Fruit fly (Drosophila melanogaster) whole organism, embryonic: ENCODE measurements around the gene Ipo9.

ENCODE experiments used
- C15 ChIP-seq: fragments of 200-800 bp; sonication (Bioruptor generic); IDR thresholded peaks from 3 replicates; pipeline ENCODE4 v1.3.6; 2022; ENCODE audit warnings: missing biosample characterization, missing genetic modification characterization
- CG10209 ChIP-seq: fragments of 200-800 bp; sonication (Bioruptor generic); optimal IDR thresholded peaks from 3 replicates; lab custom pipeline; 2017; ENCODE audit warnings: missing biosample characterization, mild to moderate bottlenecking, missing genetic modification characterization, missing genetic modification reagents
- CG10959 ChIP-seq: fragments of 200-800 bp; sonication (Bioruptor generic); IDR thresholded peaks from 2 replicates; pipeline ENCODE4 v1.3.6; 2022; ENCODE audit warnings: missing biosample characterization, missing genetic modification characterization
- CG11456 ChIP-seq: fragments of 200-800 bp; sonication (Bioruptor generic); IDR thresholded peaks from 3 replicates; pipeline ENCODE4 v1.3.6; 2022; ENCODE audit warnings: missing biosample characterization, missing genetic modification characterization
- CG12391 ChIP-seq: fragments of 200-800 bp; sonication (Bioruptor generic); optimal IDR thresholded peaks from 3 replicates; lab custom pipeline; 2018; ENCODE audit warnings: missing biosample characterization, mild to moderate bottlenecking, missing genetic modification characterization, moderate library complexity
- CG13775 ChIP-seq: fragments of 200-800 bp; sonication (Bioruptor generic); optimal IDR thresholded peaks from 3 replicates; lab custom pipeline; 2017; ENCODE audit warnings: missing biosample characterization, mild to moderate bottlenecking, missing genetic modification characterization
- CG14667 ChIP-seq: fragments of 200-800 bp; sonication (Bioruptor generic); IDR thresholded peaks from 2 replicates; pipeline ENCODE4 v1.3.6; 2022; ENCODE audit warnings: missing biosample characterization, missing genetic modification characterization
- CG15696 ChIP-seq: fragments of 200-800 bp; sonication (Bioruptor generic); optimal IDR thresholded peaks from 2 replicates; lab custom pipeline; 2019; ENCODE audit warnings: missing biosample characterization, mild to moderate bottlenecking, missing genetic modification characterization, moderate library complexity
- CG1602 ChIP-seq: fragments of 200-800 bp; sonication (Bioruptor generic); optimal IDR thresholded peaks from 3 replicates; lab custom pipeline; 2016; ENCODE audit warnings: missing biosample characterization, missing genetic modification characterization
- CG17802 ChIP-seq: fragments of 200-800 bp; sonication (Bioruptor generic); optimal IDR thresholded peaks from 2 replicates; lab custom pipeline; 2018; ENCODE audit warnings: missing biosample characterization, mild to moderate bottlenecking, missing genetic modification characterization, moderate library complexity
- CG17912 ChIP-seq: fragments of 200-800 bp; sonication (Bioruptor generic); optimal IDR thresholded peaks from 2 replicates; lab custom pipeline; 2018; ENCODE audit warnings: missing biosample characterization, mild to moderate bottlenecking, missing genetic modification characterization
- CG18262 ChIP-seq: fragments of 200-800 bp; optimal IDR thresholded peaks from 3 replicates; lab custom pipeline; 2019; ENCODE audit warnings: missing biosample characterization, mild to moderate bottlenecking, missing genetic modification characterization, moderate library complexity
- CG18764 ChIP-seq: fragments of 200-800 bp; sonication (Bioruptor generic); optimal IDR thresholded peaks from 3 replicates; lab custom pipeline; 2016; ENCODE audit warnings: missing biosample characterization, missing genetic modification characterization
- CG43689 ChIP-seq: fragments of 200-800 bp; sonication (Bioruptor generic); IDR thresholded peaks from 2 replicates; pipeline ENCODE4 v1.3.6; 2022; ENCODE audit warnings: missing biosample characterization, missing genetic modification characterization
- CG6689 ChIP-seq: fragments of 200-800 bp; sonication (Bioruptor generic); IDR thresholded peaks from 2 replicates; pipeline ENCODE4 v1.3.6; 2022; ENCODE audit warnings: missing biosample characterization, missing genetic modification characterization
- CG8944 ChIP-seq: fragments of 200-800 bp; sonication (Bioruptor generic); optimal IDR thresholded peaks from 3 replicates; lab custom pipeline; 2016; ENCODE audit warnings: missing biosample characterization, missing genetic modification characterization
- Fer3 ChIP-seq: fragments of 200-800 bp; sonication (Bioruptor generic); optimal IDR thresholded peaks from 2 replicates; lab custom pipeline; 2018; ENCODE audit warnings: missing biosample characterization, mild to moderate bottlenecking, missing genetic modification characterization, moderate library complexity
- H15 ChIP-seq: fragments of 200-800 bp; sonication (Bioruptor generic); IDR thresholded peaks from 3 replicates; pipeline ENCODE4 v1.3.6; 2022; ENCODE audit warnings: missing biosample characterization, missing genetic modification characterization
- NK7.1 ChIP-seq: fragments of 200-800 bp; sonication (Bioruptor generic); optimal IDR thresholded peaks from 3 replicates; lab custom pipeline; 2016; ENCODE audit warnings: missing biosample characterization, missing genetic modification characterization
- Nf-YA ChIP-seq: fragments of 200-800 bp; sonication (Bioruptor generic); IDR thresholded peaks from 2 replicates; pipeline ENCODE4 v1.3.6; 2022; ENCODE audit warnings: missing biosample characterization, missing genetic modification characterization
- Nf-YB ChIP-seq: fragments of 200-800 bp; sonication (Bioruptor generic); optimal IDR thresholded peaks from 3 replicates; lab custom pipeline; 2019; ENCODE audit warnings: missing biosample characterization, mild to moderate bottlenecking, missing genetic modification characterization, moderate library complexity
- Nf-YC ChIP-seq: fragments of 200-800 bp; optimal IDR thresholded peaks from 3 replicates; lab custom pipeline; 2019; ENCODE audit warnings: missing biosample characterization, mild to moderate bottlenecking, missing genetic modification characterization, moderate library complexity
- Scr ChIP-seq: fragments of 200-800 bp; sonication (Bioruptor generic); IDR thresholded peaks from 2 replicates; pipeline ENCODE4 v1.3.6; 2022; ENCODE audit warnings: missing biosample characterization, missing genetic modification characterization; ENCODE audit not compliant: partially characterized antibody
- ac ChIP-seq: fragments of 200-800 bp; sonication (Bioruptor generic); optimal IDR thresholded peaks from 3 replicates; lab custom pipeline; 2017; ENCODE audit warnings: missing biosample characterization, mild to moderate bottlenecking, missing genetic modification characterization
- amos ChIP-seq: fragments of 200-800 bp; sonication (Bioruptor generic); IDR thresholded peaks from 2 replicates; pipeline ENCODE4 v1.3.6; 2022; ENCODE audit warnings: missing biosample characterization, missing genetic modification characterization; ENCODE audit not compliant: partially characterized antibody
- cwo ChIP-seq: fragments of 200-800 bp; sonication (Bioruptor generic); optimal IDR thresholded peaks from 3 replicates; lab custom pipeline; 2017; ENCODE audit warnings: missing biosample characterization, missing genetic modification characterization, mild to moderate bottlenecking, moderate library complexity, missing genetic modification reagents
- dysf ChIP-seq: fragments of 200-800 bp; sonication (Bioruptor generic); IDR thresholded peaks from 3 replicates; pipeline ENCODE4 v1.3.6; 2022; ENCODE audit warnings: missing biosample characterization, missing genetic modification characterization
- fd64A ChIP-seq: fragments of 200-800 bp; sonication (Bioruptor generic); optimal IDR thresholded peaks from 3 replicates; lab custom pipeline; 2018; ENCODE audit warnings: missing biosample characterization, mild to moderate bottlenecking, missing genetic modification characterization
- ftz-f1 ChIP-seq: fragments of 200-800 bp; sonication (Bioruptor generic); optimal IDR thresholded peaks from 2 replicates; lab custom pipeline; 2016; ENCODE audit warnings: missing biosample characterization, missing genetic modification characterization
- gem ChIP-seq: fragments of 200-800 bp; sonication (Bioruptor generic); optimal IDR thresholded peaks from 2 replicates; lab custom pipeline; 2019; ENCODE audit warnings: missing biosample characterization, mild to moderate bottlenecking, missing genetic modification characterization, moderate library complexity
- grau ChIP-seq: fragments of 200-800 bp; optimal IDR thresholded peaks from 3 replicates; lab custom pipeline; 2019; ENCODE audit warnings: missing biosample characterization, mild to moderate bottlenecking, missing genetic modification characterization, moderate library complexity
- luna ChIP-seq: fragments of 200-800 bp; sonication (Bioruptor generic); optimal IDR thresholded peaks from 2 replicates; lab custom pipeline; 2016; ENCODE audit warnings: missing biosample characterization, missing genetic modification characterization
- nerfin-1 ChIP-seq: fragments of 200-800 bp; sonication (Bioruptor generic); optimal IDR thresholded peaks from 3 replicates; lab custom pipeline; 2019; ENCODE audit warnings: missing biosample characterization, mild to moderate bottlenecking, missing genetic modification characterization, moderate library complexity
- oc ChIP-seq: fragments of 200-800 bp; sonication (Bioruptor generic); optimal IDR thresholded peaks from 2 replicates; lab custom pipeline; 2018; ENCODE audit warnings: missing biosample characterization, mild to moderate bottlenecking, missing genetic modification characterization, moderate library complexity
- odd ChIP-seq: fragments of 200-800 bp; sonication (Bioruptor generic); optimal IDR thresholded peaks from 2 replicates; lab custom pipeline; 2017; ENCODE audit warnings: missing biosample characterization, mild to moderate bottlenecking, missing genetic modification characterization
- peb ChIP-seq: fragments of 200-800 bp; sonication (Bioruptor generic); IDR thresholded peaks from 2 replicates; pipeline ENCODE4 v1.3.6; 2022; ENCODE audit warnings: missing biosample characterization, missing genetic modification characterization
- phol ChIP-seq: fragments of 200-800 bp; sonication (Bioruptor generic); optimal IDR thresholded peaks from 3 replicates; lab custom pipeline; 2018; ENCODE audit warnings: missing biosample characterization, mild to moderate bottlenecking, missing genetic modification characterization, moderate library complexity
- prd ChIP-seq, 3 experiments: fragments of >200 bp in 2 of 3; fragments of 200-800 bp in 1 of 3; sonication (Bioruptor generic) in 1 of 3; optimal IDR thresholded peaks in 2 of 3; IDR thresholded peaks in 1 of 3; 2 replicates in 2 of 3; 3 replicates in 1 of 3; pipeline versions ENCODE4 v1.3.6 to Lab custom; 2017 to 2022; ENCODE audit warnings: missing biosample characterization in 1 of 3, missing genetic modification characterization in 1 of 3
- pros ChIP-seq: fragments of 200-800 bp; sonication (Bioruptor generic); optimal IDR thresholded peaks from 3 replicates; lab custom pipeline; 2019; ENCODE audit warnings: missing biosample characterization, mild to moderate bottlenecking, missing genetic modification characterization, moderate library complexity
- pzg ChIP-seq: fragments of 200-800 bp; sonication (Bioruptor generic); optimal IDR thresholded peaks from 3 replicates; lab custom pipeline; 2018; ENCODE audit warnings: missing biosample characterization, mild to moderate bottlenecking, missing genetic modification characterization, moderate library complexity
- salm ChIP-seq: fragments of 200-800 bp; sonication (Bioruptor generic); optimal IDR thresholded peaks from 2 replicates; lab custom pipeline; 2018; ENCODE audit warnings: missing biosample characterization, mild to moderate bottlenecking, missing genetic modification characterization
- scrt ChIP-seq: fragments of 200-800 bp; sonication (Bioruptor generic); optimal IDR thresholded peaks from 2 replicates; lab custom pipeline; 2018; ENCODE audit warnings: missing biosample characterization, mild to moderate bottlenecking, missing genetic modification characterization, moderate library complexity
- sqz ChIP-seq: fragments of 200-800 bp; sonication (Bioruptor generic); optimal IDR thresholded peaks from 3 replicates; lab custom pipeline; 2018; ENCODE audit warnings: missing biosample characterization, mild to moderate bottlenecking, missing genetic modification characterization
- toy ChIP-seq: fragments of 200-800 bp; sonication (Bioruptor generic); IDR thresholded peaks from 2 replicates; pipeline ENCODE4 v1.3.6; 2022; ENCODE audit warnings: missing biosample characterization, missing genetic modification characterization
- ttk ChIP-seq: fragments of 200-800 bp; sonication (Bioruptor generic); IDR thresholded peaks from 2 replicates; pipeline ENCODE4 v2.1.2; 2022; ENCODE audit warnings: missing biosample characterization, missing genetic modification characterization
- tup ChIP-seq: fragments of 200-800 bp; sonication (Bioruptor generic); optimal IDR thresholded peaks from 2 replicates; lab custom pipeline; 2016; ENCODE audit warnings: missing biosample characterization, mild to moderate bottlenecking, missing genetic modification characterization, moderate library complexity
- twi ChIP-seq: fragments of 200-800 bp; optimal IDR thresholded peaks from 2 replicates; lab custom pipeline; 2019; ENCODE audit warnings: missing biosample characterization, mild to moderate bottlenecking, missing genetic modification characterization, moderate library complexity
- zen ChIP-seq: fragments of 200-800 bp; sonication (Bioruptor generic); optimal IDR thresholded peaks from 3 replicates; lab custom pipeline; 2018; ENCODE audit warnings: missing biosample characterization, mild to moderate bottlenecking, missing genetic modification characterization, moderate library complexity

The Ipo9 gene

DNA sequence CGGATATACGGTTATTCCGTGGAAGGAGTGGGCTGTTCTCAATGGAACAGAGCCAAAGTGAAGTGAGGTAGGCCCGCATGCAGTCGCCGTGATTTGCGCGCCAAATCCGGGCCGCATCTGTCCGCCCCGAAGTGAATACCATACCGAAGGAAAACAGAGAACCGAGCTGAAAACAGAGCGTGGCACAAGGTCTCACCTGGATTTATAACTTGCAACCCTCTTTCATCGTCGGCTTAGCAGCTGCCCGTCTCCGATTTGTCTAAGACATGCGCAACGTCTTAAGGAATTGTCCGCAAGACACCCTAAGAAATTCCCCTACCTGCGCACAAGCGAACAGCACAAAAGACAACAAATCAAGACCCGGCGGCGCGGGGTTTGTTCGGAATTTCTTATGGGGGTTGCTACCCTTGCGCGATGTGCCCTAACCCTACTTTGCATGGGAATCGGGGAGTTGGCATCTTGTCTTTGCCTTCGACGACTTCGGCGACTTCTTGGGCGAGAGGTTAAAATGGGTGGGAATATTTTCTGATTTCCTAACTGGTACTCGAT is 33.7 kb upstream of the Ipo9 start (continued):
- peak; percentile 11 for TF ChIP-seq nerfin-1 (tag; lab: Kevin White, UChicago)
- TF ChIP-seq cwo (GFP tag; lab: Kevin White, UChicago): no peak
- no peak for TF ChIP-seq grau (tag; lab: Kevin White, UChicago)
- no peak for TF ChIP-seq toy (GFP tag; lab: Robert Waterston, UW)
- peak; percentile 65 for TF ChIP-seq twi (tag; lab: Kevin White, UChicago)
- peak; percentile 66 for TF ChIP-seq ac (GFP tag; lab: Kevin White, UChicago)
- no peak for TF ChIP-seq salm (tag; lab: Kevin White, UChicago)
- TF ChIP-seq pzg (GFP tag; lab: Kevin White, UChicago): no peak
- TF ChIP-seq scrt: no peak
- no peak for TF ChIP-seq CG1602 (GFP tag; lab: Kevin White, UChicago)
- TF ChIP-seq CG17802 (tag; lab: Kevin White, UChicago): no peak
- TF ChIP-seq CG6689 (GFP tag; lab: Robert Waterston, UW): no peak
- no peak for TF ChIP-seq C15 (GFP tag; lab: Robert Waterston, UW)
- TF ChIP-seq CG12391 (tag; lab: Kevin White, UChicago): no peak
- TF ChIP-seq Nf-YB: peak; percentile 82
- TF ChIP-seq amos (GFP tag; lab: Robert Waterston, UW): no peak
- peak; percentile 43 for TF ChIP-seq sqz (GFP tag; lab: Kevin White, UChicago)
- TF ChIP-seq oc (tag; lab: Kevin White, UChicago): peak; percentile 16
- peak; percentile 100 for TF ChIP-seq pros (GFP tag; lab: Kevin White, UChicago)

DNA sequence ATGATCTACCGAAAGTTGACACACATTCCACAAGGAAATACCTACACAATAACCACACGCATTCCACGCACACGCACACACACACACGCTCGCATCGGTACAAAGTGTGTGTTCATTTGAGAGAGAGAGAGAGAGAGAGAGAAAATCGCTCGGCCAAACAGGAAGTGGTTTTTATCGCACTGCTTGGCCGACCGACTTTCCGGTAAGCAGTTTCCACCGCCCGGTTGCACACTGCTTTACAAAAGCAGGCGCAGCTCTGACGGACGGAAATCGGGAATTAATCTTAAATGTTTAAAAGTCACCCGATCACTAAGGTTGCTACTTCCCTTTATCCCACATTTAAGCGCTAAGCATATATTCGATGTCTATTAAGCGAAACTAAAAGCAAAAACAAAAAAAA is 19.5 kb upstream of the Ipo9 start:
- TF ChIP-seq Scr (no peak), CG10959 (GFP tag; lab: Robert Waterston, UW) (peak; percentile 82), odd (GFP tag; lab: Kevin White, UChicago) (peak; percentile 59), Nf-YC (tag; lab: Kevin White, UChicago) (no peak), CG43689 (GFP tag; lab: Robert Waterston, UW) (peak; percentile 52; the same call in 1 of the 2 replicates), CG10209 (GFP tag; lab: Kevin White, UChicago) (peak; percentile 72), prd (optimal IDR thresholded peaks at IDR 0.05; lab: Kevin White, UChicago) (no peak), prd (GFP tag; IDR thresholded peaks at IDR 0.05; lab: Robert Waterston, UW) (peak; percentile 76; the same call in 2 of the 3 replicates), tup (GFP tag; lab: Kevin White, UChicago) (no peak), CG17912 (GFP tag; lab: Kevin White, UChicago) (peak; percentile 81), CG13775 (GFP tag; lab: Kevin White, UChicago) (peak; percentile 83), fd64A (GFP tag; lab: Kevin White, UChicago) (peak; percentile 70), phol (tag; lab: Kevin White, UChicago) (peak; percentile 82), ftz-f1 (GFP tag; lab: Kevin White, UChicago) (no peak), zen (tag; lab: Kevin White, UChicago) (peak; percentile 92), CG18262 (tag; lab: Kevin White, UChicago) (no peak), ttk (GFP tag; lab: Robert Waterston, UW) (peak; percentile 65), CG18764 (peak; percentile 47), gem (tag; lab: Kevin White, UChicago) (peak; percentile 48), dysf (GFP tag; lab: Robert Waterston, UW) (peak; percentile 40; the same call in 2 of the 3 replicates), H15 (GFP tag; lab: Robert Waterston, UW) (peak; percentile 79), luna (GFP tag; lab: Kevin White, UChicago) (no peak), peb (GFP tag; lab: Robert Waterston, UW) (peak; percentile 43; the same call in 1 of the 2 replicates), CG8944 (GFP tag; lab: Kevin White, UChicago) (peak; percentile 19), Fer3 (no peak), Nf-YA (GFP tag; lab: Robert Waterston, UW) (0 out of 2 replicates have a peak, but pooled peaks have one; percentile 34), CG14667 (peak; percentile 44), CG15696 (tag; lab: Kevin White, UChicago) (peak; percentile 68), CG11456 (GFP tag; lab: Robert Waterston, UW) (peak; percentile 76; the same call in 2 of the 3 replicates), NK7.1 (peak; percentile 65)
